Worm (Caenorhabditis elegans) whole organism, L4 larva: Measurements from ENCODE around the gene Y116A8B.1.

Experiments used
- D1046.2 ChIP-seq: fragments of 200-800 bp; sonication (Bioruptor generic); IDR thresholded peaks from 2 replicates; pipeline ENCODE4 v1.3.6; 2022; ENCODE audit warnings: missing genetic modification characterization, missing compliant biosample characterization
- Y75B8A.6 ChIP-seq: fragments of 200-800 bp; sonication (Bioruptor generic); IDR thresholded peaks from 2 replicates; pipeline ENCODE4 v1.3.6; 2022; ENCODE audit warnings: missing genetic modification reagents, missing genetic modification characterization, missing compliant biosample characterization
- aha-1 ChIP-seq: fragments of 150-350 bp; peaks from one replicate; lab custom pipeline; 2014; ENCODE audit warnings: missing biosample characterization, missing genetic modification characterization
- ama-1 ChIP-seq: fragments of 150-350 bp; optimal IDR thresholded peaks from 2 replicates; lab custom pipeline; 2014; ENCODE audit warnings: inconsistent platforms, mixed read lengths
- ceh-32 ChIP-seq: sonication (generic microtip); optimal IDR thresholded peaks from 2 replicates; lab custom pipeline; 2016; ENCODE audit warnings: mild to moderate bottlenecking, missing genetic modification characterization, missing compliant biosample characterization; ENCODE audit not compliant: poor library complexity
- ceh-44 ChIP-seq: fragments of 200-800 bp; sonication (Bioruptor generic); IDR thresholded peaks from 2 replicates; pipeline ENCODE4 v1.3.6; 2022; ENCODE audit warnings: missing genetic modification reagents, missing genetic modification characterization, missing compliant biosample characterization
- ceh-62 ChIP-seq: sonication (generic microtip); optimal IDR thresholded peaks from 2 replicates; lab custom pipeline; 2017; ENCODE audit warnings: missing biosample characterization, missing genetic modification characterization
- dmd-6 ChIP-seq: fragments of 200-800 bp; sonication (Bioruptor generic); IDR thresholded peaks from 2 replicates; pipeline ENCODE4 v1.3.6; 2022; ENCODE audit warnings: missing genetic modification reagents, missing genetic modification characterization, missing compliant biosample characterization
- egl-27 ChIP-seq: sonication (generic microtip); optimal IDR thresholded peaks from 3 replicates; lab custom pipeline; 2017; ENCODE audit warnings: missing biosample characterization, missing genetic modification reagents, missing genetic modification characterization
- fkh-10 ChIP-seq: fragments of 150-350 bp; optimal IDR thresholded peaks from 2 replicates; lab custom pipeline; 2014; ENCODE audit warnings: missing biosample characterization, missing genetic modification reagents, missing genetic modification characterization
- lin-1 ChIP-seq: fragments of 200-800 bp; sonication (Bioruptor generic); IDR thresholded peaks from 2 replicates; pipeline ENCODE4 v1.3.6; 2022; ENCODE audit warnings: missing genetic modification reagents, missing genetic modification characterization, missing compliant biosample characterization
- lin-29 ChIP-seq: fragments of 200-800 bp; sonication (Bioruptor generic); IDR thresholded peaks from 2 replicates; pipeline ENCODE4 v1.3.6; 2022; ENCODE audit warnings: missing genetic modification reagents, missing genetic modification characterization, missing compliant biosample characterization
- madf-9 ChIP-seq: fragments of 200-800 bp; sonication (Bioruptor generic); conservative IDR thresholded peaks from 2 replicates; pipeline ENCODE4 v1.3.6; 2022; ENCODE audit warnings: missing genetic modification reagents, missing genetic modification characterization, missing compliant biosample characterization
- mxl-2 ChIP-seq: fragments of 200-800 bp; sonication (Bioruptor generic); conservative IDR thresholded peaks from 2 replicates; pipeline ENCODE4 v1.3.6; 2022; ENCODE audit warnings: missing genetic modification reagents, missing genetic modification characterization, missing compliant biosample characterization
- nhr-25 ChIP-seq: sonication (generic microtip); optimal IDR thresholded peaks from 2 replicates; lab custom pipeline; 2017; ENCODE audit warnings: missing genetic modification characterization, mild to moderate bottlenecking, missing compliant biosample characterization, antibody characterized with exemption, moderate library complexity, borderline replicate concordance; ENCODE audit not compliant: insufficient read depth
- nhr-42 ChIP-seq: fragments of 200-800 bp; sonication (Bioruptor generic); IDR thresholded peaks from 2 replicates; pipeline ENCODE4 v1.3.6; 2022; ENCODE audit warnings: missing genetic modification characterization, missing compliant biosample characterization
- nhr-76 ChIP-seq: fragments of 150-350 bp; optimal IDR thresholded peaks from 2 replicates; lab custom pipeline; 2014; ENCODE audit warnings: missing biosample characterization, missing genetic modification characterization
- zfp-3 ChIP-seq: fragments of 200-800 bp; sonication (Bioruptor generic); conservative IDR thresholded peaks from 2 replicates; pipeline ENCODE4 v1.3.6; 2022; ENCODE audit warnings: missing genetic modification reagents, missing genetic modification characterization, missing compliant biosample characterization
- zip-11 ChIP-seq: fragments of 200-800 bp; sonication (Bioruptor generic); IDR thresholded peaks from 2 replicates; pipeline ENCODE4 v1.3.6; 2022; ENCODE audit warnings: missing genetic modification characterization, missing compliant biosample characterization

Y116A8B.1 gene

DNA sequence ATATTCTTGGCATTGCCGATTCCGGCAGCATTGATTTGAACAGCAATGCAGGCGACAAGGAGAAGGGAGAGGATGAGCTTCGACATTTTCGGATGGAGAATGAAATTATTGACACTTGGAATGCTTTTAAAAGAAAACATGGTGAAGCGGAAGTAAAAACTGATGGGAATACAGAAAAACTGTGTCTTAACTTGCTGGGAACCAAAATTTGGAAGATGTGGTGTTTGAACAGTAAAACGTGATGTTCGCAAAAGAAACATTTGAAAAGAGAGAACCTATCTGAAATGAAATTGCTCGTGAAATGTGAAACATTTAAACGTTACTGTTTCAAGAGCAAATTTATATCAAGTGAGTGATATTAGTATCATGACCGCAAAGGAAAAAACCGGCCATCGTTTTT is 48.6 kb downstream of the Y116A8B.1 start, which contains the start of gene F26D10.13:
F26D10.13 (minus strand) TSS at position 101 of the 400 bp plus-strand sequence.
- TF ChIP-seq nhr-76 (tag; lab: Kevin White, UChicago) (no peak), dmd-6 (no peak)

DNA sequence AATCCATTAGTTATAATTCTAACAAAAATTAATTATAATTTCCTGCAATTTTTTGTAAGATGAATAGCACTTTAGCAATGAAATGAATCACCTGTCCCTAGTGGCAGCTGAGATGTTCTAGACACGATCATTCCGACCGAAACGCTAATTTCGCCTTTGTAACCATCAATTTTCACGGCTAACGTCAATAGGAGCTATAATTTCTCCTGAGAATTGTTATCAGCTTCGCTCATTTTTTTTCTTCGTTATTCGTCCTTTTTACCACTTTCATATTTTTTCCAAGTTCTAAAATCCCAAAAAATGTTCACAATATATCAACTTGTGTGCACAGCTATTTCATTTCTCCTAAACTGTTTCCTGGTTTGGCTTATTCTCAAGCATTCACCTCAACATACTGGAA is 49.1 kb downstream of the Y116A8B.1 start, which contains the start of gene str-187:
str-187 (plus strand) TSS at position 301 of the 400 bp plus-strand sequence.
- no peak for TF ChIP-seq ceh-32 (tag; lab: Kevin White, UChicago)
- TF ChIP-seq nhr-76 (tag; lab: Kevin White, UChicago) = no peak
- TF ChIP-seq ceh-44 (GFP tag; lab: Robert Waterston, UW) = no peak
- no peak for TF ChIP-seq aha-1
- TF ChIP-seq nhr-42 (GFP tag; lab: Robert Waterston, UW) = no peak
- no peak for TF ChIP-seq zip-11 (GFP tag; lab: Robert Waterston, UW)
- TF ChIP-seq lin-29 (GFP tag; lab: Robert Waterston, UW) = no peak
- TF ChIP-seq egl-27 = no peak
- TF ChIP-seq zfp-3 = no peak
- TF ChIP-seq ama-1 (lab: Kevin White, UChicago) = no peak
- no peak for TF ChIP-seq lin-1 (GFP tag; lab: Robert Waterston, UW)
- no peak for TF ChIP-seq Y75B8A.6 (GFP tag; lab: Robert Waterston, UW)

DNA sequence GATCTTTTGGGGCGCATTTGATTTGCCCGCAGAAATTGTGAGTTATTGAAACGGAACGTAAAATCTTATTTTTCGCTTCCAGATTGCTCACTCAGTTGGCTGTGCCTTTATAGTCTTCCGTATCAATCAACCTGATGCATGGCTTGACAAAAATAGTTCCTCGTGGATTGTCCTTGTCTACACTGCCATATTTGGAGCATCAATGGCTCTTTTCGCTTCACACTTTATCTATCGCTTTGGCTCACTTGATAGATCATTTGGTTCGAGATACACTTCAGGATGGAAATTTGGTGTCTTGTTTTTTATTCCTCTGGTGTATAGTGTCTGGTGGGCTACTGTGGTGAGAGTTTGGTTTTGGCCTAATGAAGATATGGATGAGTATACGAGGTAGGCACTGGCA is 49.6 kb downstream of the Y116A8B.1 start:
- TF ChIP-seq aha-1 = peak; percentile 96
- no peak for TF ChIP-seq ceh-62 (tag; lab: Kevin White, UChicago)
- no peak for TF ChIP-seq fkh-10 (GFP tag; lab: Kevin White, UChicago)
- TF ChIP-seq mxl-2 = no peak
- TF ChIP-seq D1046.2 = no peak
- TF ChIP-seq madf-9 = no peak
- no peak for TF ChIP-seq nhr-25 (tag; lab: Kevin White, UChicago)
